Worm (Caenorhabditis elegans): ENCODE results near the gene skih-2.
A peak's percentile ranks its signal among the peaks of the same experiment; 100 is the strongest.

skih-2 gene

DNA sequence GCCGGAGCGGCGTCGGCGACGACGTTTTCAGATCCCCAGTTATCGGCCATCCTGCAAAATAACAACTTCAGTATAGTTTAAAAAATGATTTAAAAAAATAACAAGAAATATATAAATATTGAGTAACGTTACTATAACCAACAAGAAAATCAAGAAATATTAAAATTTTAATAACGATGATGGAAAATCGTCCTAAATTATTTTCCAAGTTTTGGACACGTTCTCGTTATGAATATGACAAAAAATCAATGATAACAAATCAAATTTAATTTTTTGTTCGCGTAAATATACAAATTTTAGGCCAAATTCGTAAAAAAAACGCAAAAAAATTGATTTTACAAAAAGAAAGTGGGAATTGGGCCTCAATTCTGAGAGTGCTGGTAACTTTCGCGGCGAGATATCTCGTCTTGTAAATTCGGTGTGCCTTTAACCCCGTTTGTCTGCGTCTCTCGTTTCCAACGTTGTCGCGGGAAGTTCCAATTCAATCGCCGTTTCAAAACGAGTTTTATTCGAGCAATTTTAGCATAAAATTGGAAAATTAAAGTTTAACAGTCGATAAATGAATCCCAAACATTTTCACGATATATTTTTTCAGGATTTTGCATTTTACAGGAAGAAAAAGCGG is 31.1 kb downstream of the skih-2 start, which contains the start of gene rps-5 (continued):
- peak; percentile 80 to 92 for TF ChIP-seq lsy-2 (tag; optimal IDR thresholded peaks at IDR 0.05)
- no peak for TF ChIP-seq nhr-28 (tag; optimal IDR thresholded peaks at IDR 0.05)
- no peak for TF ChIP-seq aly-2 (tag; optimal IDR thresholded peaks at IDR 0.05)
- peak; percentile 59 for TF ChIP-seq tbx-2 (tag; optimal IDR thresholded peaks at IDR 0.05)
- TF ChIP-seq unc-30 (tag; optimal IDR thresholded peaks at IDR 0.05): no peak
- TF ChIP-seq nhr-90 (tag; optimal IDR thresholded peaks at IDR 0.05; ENCODE audit: poor library complexity): peak; percentile 35
- TF ChIP-seq unc-62 (GFP tag; optimal IDR thresholded peaks at IDR 0.05): no peak
- TF ChIP-seq zip-4 (GFP tag; optimal IDR thresholded peaks at IDR 0.05): no peak
- no peak for TF ChIP-seq ama-1 (optimal IDR thresholded peaks at IDR 0.05)
- TF ChIP-seq C16A3.4 (tag; optimal IDR thresholded peaks at IDR 0.05): peak; percentile 68
- peak; percentile 79 to 89 for TF ChIP-seq efl-1 (optimal IDR thresholded peaks at IDR 0.05)
- TF ChIP-seq efl-1 (GFP tag; optimal IDR thresholded peaks at IDR 0.05 in 1 of 2): peak; percentile 84 to 99
- peak; percentile 35 for TF ChIP-seq snpc-4 (tag; optimal IDR thresholded peaks at IDR 0.05)
- no peak for TF ChIP-seq sptf-1 (tag; optimal IDR thresholded peaks at IDR 0.05)
- no peak for TF ChIP-seq fkh-10 (GFP tag; optimal IDR thresholded peaks at IDR 0.05)
- TF ChIP-seq dsc-1 (tag; optimal IDR thresholded peaks at IDR 0.05): peak; percentile 37
- TF ChIP-seq zag-1 (tag; optimal IDR thresholded peaks at IDR 0.05): peak; percentile 42
- peak; percentile 3 for TF ChIP-seq lin-13 (GFP tag; optimal IDR thresholded peaks at IDR 0.05)
- no peak for TF ChIP-seq fkh-4 (tag; optimal IDR thresholded peaks at IDR 0.05; ENCODE audit: borderline replicate concordance)
- TF ChIP-seq C04F5.9 (tag; optimal IDR thresholded peaks at IDR 0.05): no peak
- TF ChIP-seq unc-86 (tag; optimal IDR thresholded peaks at IDR 0.05): peak; percentile 22
- TF ChIP-seq lin-15B (tag; optimal IDR thresholded peaks at IDR 0.05): peak; percentile 25
- no peak for TF ChIP-seq ceh-8 (GFP tag; optimal IDR thresholded peaks at IDR 0.05)
- peak; percentile 52 for TF ChIP-seq fos-1 (tag; optimal IDR thresholded peaks at IDR 0.05)
- TF ChIP-seq tlp-1 (tag; optimal IDR thresholded peaks at IDR 0.05): no peak
- peak; percentile 64 for TF ChIP-seq mep-1 (tag; optimal IDR thresholded peaks at IDR 0.05)
- TF ChIP-seq mdl-1 (tag; optimal IDR thresholded peaks at IDR 0.05): peak in 1 of 2 experiments; percentile 50
- no peak for TF ChIP-seq hpl-2 (GFP tag; optimal IDR thresholded peaks at IDR 0.05)
- TF ChIP-seq nhr-76 (tag; optimal IDR thresholded peaks at IDR 0.05): no peak
- peak; percentile 78 to 85 (median 84) for TF ChIP-seq dpl-1 (GFP tag; optimal IDR thresholded peaks at IDR 0.05)
- TF ChIP-seq nhr-71 (tag; optimal IDR thresholded peaks at IDR 0.05): peak; percentile 80
- peak; percentile 36 for TF ChIP-seq nhr-77 (tag; optimal IDR thresholded peaks at IDR 0.05)
- TF ChIP-seq fkh-8 (tag; optimal IDR thresholded peaks at IDR 0.05): peak; percentile 21
- TF ChIP-seq lin-14 (GFP tag; optimal IDR thresholded peaks at IDR 0.05): peak; percentile 65
- TF ChIP-seq nhr-20 (tag; optimal IDR thresholded peaks at IDR 0.05): peak; percentile 59
- no peak for TF ChIP-seq ceh-63 (GFP tag; optimal IDR thresholded peaks at IDR 0.05)
- no peak for TF ChIP-seq lin-39 (tag; optimal IDR thresholded peaks at IDR 0.05)
- TF ChIP-seq mef-2 (tag; optimal IDR thresholded peaks at IDR 0.05): no peak
- peak in 1 of 6 experiments; percentile 11 for TF ChIP-seq elt-3 (tag; optimal IDR thresholded peaks at IDR 0.05)
- no peak for TF ChIP-seq ets-5 (GFP tag; IDR thresholded peaks at IDR 0.05)
- peak; percentile 80 for TF ChIP-seq snu-23 (GFP tag; optimal IDR thresholded peaks at IDR 0.05)
- TF ChIP-seq nhr-19 (GFP tag; conservative IDR thresholded peaks at IDR 0.05): peak; percentile 66
- peak; percentile 20 for TF ChIP-seq irx-1 (tag; optimal IDR thresholded peaks at IDR 0.05)
- no peak for TF ChIP-seq lir-3 (tag; optimal IDR thresholded peaks at IDR 0.05; ENCODE audit: poor library complexity)
- no peak for TF ChIP-seq mab-9 (GFP tag; IDR thresholded peaks at IDR 0.05)
- no peak for TF ChIP-seq egl-27 (tag; optimal IDR thresholded peaks at IDR 0.05)
- TF ChIP-seq pag-3 (tag; optimal IDR thresholded peaks at IDR 0.05; ENCODE audit: borderline replicate concordance, insufficient read depth): no peak
- no peak for TF ChIP-seq grh-1 (GFP tag; IDR thresholded peaks at IDR 0.05)

All from whole organism, L1 larva.